Worm (Caenorhabditis elegans) whole organism, early embryonic: ENCODE data around the gene cpb-2.

ENCODE experiments used
- B0310.2 ChIP-seq: sonication (generic microtip); optimal IDR thresholded peaks from 2 replicates; lab custom pipeline; 2016; ENCODE audit warnings: mild to moderate bottlenecking, missing genetic modification characterization, missing compliant biosample characterization
- F13C5.2 ChIP-seq: sonication (generic microtip); optimal IDR thresholded peaks from 2 replicates; lab custom pipeline; 2017; ENCODE audit warnings: mild to moderate bottlenecking, missing genetic modification characterization, inconsistent platforms, missing compliant biosample characterization
- aly-1 ChIP-seq: sonication (generic microtip); optimal IDR thresholded peaks from 2 replicates; lab custom pipeline; 2016; ENCODE audit warnings: missing genetic modification characterization, missing compliant biosample characterization
- ama-1 ChIP-seq: fragments of 150-350 bp; optimal IDR thresholded peaks from 2 replicates; lab custom pipeline; 2014
- ceh-13 ChIP-seq: fragments of 200-800 bp; sonication (Bioruptor generic); optimal IDR thresholded peaks from 2 replicates; lab custom pipeline; 2018; ENCODE audit warnings: mild to moderate bottlenecking, missing genetic modification characterization, missing compliant biosample characterization
- ceh-36 ChIP-seq: sonication (generic microtip); optimal IDR thresholded peaks from 2 replicates; lab custom pipeline; 2016; ENCODE audit warnings: missing genetic modification characterization, inconsistent platforms, missing compliant biosample characterization
- ets-7 ChIP-seq: sonication (generic microtip); optimal IDR thresholded peaks from 2 replicates; lab custom pipeline; 2016; ENCODE audit warnings: missing genotype, missing genetic modification characterization, missing compliant biosample characterization
- flt-1 ChIP-seq: fragments of 200-800 bp; sonication (Bioruptor generic); IDR thresholded peaks from 2 replicates; pipeline ENCODE4 v1.3.6; 2022; ENCODE audit warnings: missing genetic modification characterization, missing compliant biosample characterization
- hmbx-1 ChIP-seq: sonication (generic microtip); optimal IDR thresholded peaks from 2 replicates; lab custom pipeline; 2016; ENCODE audit warnings: mild to moderate bottlenecking, missing genetic modification characterization, missing compliant biosample characterization
- hmg-4 ChIP-seq: fragments of 200-800 bp; sonication (Bioruptor generic); optimal IDR thresholded peaks from 2 replicates; lab custom pipeline; 2018; ENCODE audit warnings: mild to moderate bottlenecking, missing genetic modification characterization, missing compliant biosample characterization
- hnd-1 ChIP-seq: sonication (generic microtip); optimal IDR thresholded peaks from 2 replicates; lab custom pipeline; 2016; ENCODE audit warnings: missing genetic modification characterization, missing compliant biosample characterization
- pes-1 ChIP-seq: fragments of 200-800 bp; sonication (Bioruptor generic); IDR thresholded peaks from 2 replicates; pipeline ENCODE4 v1.3.6; 2022; ENCODE audit warnings: missing genetic modification reagents, missing genetic modification characterization, missing compliant biosample characterization
- scrt-1 ChIP-seq: fragments of 200-800 bp; sonication (Bioruptor generic); IDR thresholded peaks from 2 replicates; pipeline ENCODE4 v1.3.6; 2022; ENCODE audit warnings: missing genetic modification characterization, missing compliant biosample characterization
- sea-1 ChIP-seq: fragments of 200-800 bp; sonication (Bioruptor generic); conservative IDR thresholded peaks from 2 replicates; pipeline ENCODE4 v1.3.6; 2022; ENCODE audit warnings: missing genetic modification characterization, missing compliant biosample characterization
- tbx-11 ChIP-seq: fragments of 200-800 bp; sonication (Bioruptor generic); IDR thresholded peaks from 2 replicates; pipeline ENCODE4 v1.3.6; 2022; ENCODE audit warnings: missing genetic modification characterization, missing compliant biosample characterization
- tbx-37 ChIP-seq: fragments of 200-800 bp; sonication (Bioruptor generic); conservative IDR thresholded peaks from 2 replicates; pipeline ENCODE4 v1.3.6; 2022; ENCODE audit warnings: missing genetic modification reagents, missing genetic modification characterization, missing compliant biosample characterization
- tra-4 ChIP-seq: sonication (generic microtip); optimal IDR thresholded peaks from 2 replicates; lab custom pipeline; 2017; ENCODE audit warnings: missing genetic modification characterization, missing compliant biosample characterization

The cpb-2 gene

ce11 chrII:6191293-6191692 is 1.3 kb upstream of the cpb-2 start, which contains the start of gene fkh-8:
TSS of gene fkh-8 (minus strand) at chrII:6191393.
- no peak for TF ChIP-seq hmbx-1 (tag; lab: Kevin White, UChicago)
- no peak for TF ChIP-seq tbx-37 (GFP tag; lab: Robert Waterston, UW)
- no peak for TF ChIP-seq hnd-1 (tag; lab: Kevin White, UChicago)
- TF ChIP-seq sea-1 (GFP tag; lab: Robert Waterston, UW): no peak

DNA sequence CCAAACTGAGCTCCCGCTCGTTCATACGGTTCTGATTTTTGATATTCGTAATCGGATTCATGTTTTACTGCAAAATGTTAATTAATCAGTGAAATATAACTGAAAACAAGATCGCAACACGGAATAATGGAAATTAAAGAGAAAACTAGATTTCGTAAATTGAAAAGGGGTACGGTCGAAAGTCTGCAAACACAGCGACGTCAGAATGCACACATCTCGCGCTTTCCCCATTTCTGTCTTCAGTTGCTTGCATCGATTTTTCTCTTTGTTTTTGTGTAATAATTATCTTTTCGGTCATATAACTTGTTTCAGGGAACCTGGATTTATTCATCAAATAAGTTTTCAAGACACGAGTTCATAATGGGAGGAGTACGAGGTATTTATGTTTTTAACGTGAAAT is 4.3 kb downstream of the cpb-2 start, which contains the start of the genes rbmx-2 and C30B5.2:
Gene rbmx-2 (minus strand): TSS at position 74 of the 400 bp plus-strand sequence.
Gene C30B5.2 (plus strand): TSS at position 306 of the 400 bp plus-strand sequence.
- TF ChIP-seq B0310.2 (tag; lab: Kevin White, UChicago) (no peak), ets-7 (tag; lab: Kevin White, UChicago) (no peak), scrt-1 (no peak), hmg-4 (GFP tag; lab: Kevin White, UChicago) (no peak), tbx-11 (no peak), F13C5.2 (tag; lab: Kevin White, UChicago) (no peak), sea-1 (GFP tag; lab: Robert Waterston, UW) (no peak), hmbx-1 (tag; lab: Kevin White, UChicago) (no peak), aly-1 (no peak), ceh-13 (no peak), ama-1 (lab: Kevin White, UChicago) (no peak), ceh-36 (no peak), hnd-1 (tag; lab: Kevin White, UChicago) (no peak), tbx-37 (GFP tag; lab: Robert Waterston, UW) (no peak), tra-4 (tag; lab: Kevin White, UChicago) (no peak), pes-1 (no peak), flt-1 (GFP tag; lab: Robert Waterston, UW) (no peak)

DNA sequence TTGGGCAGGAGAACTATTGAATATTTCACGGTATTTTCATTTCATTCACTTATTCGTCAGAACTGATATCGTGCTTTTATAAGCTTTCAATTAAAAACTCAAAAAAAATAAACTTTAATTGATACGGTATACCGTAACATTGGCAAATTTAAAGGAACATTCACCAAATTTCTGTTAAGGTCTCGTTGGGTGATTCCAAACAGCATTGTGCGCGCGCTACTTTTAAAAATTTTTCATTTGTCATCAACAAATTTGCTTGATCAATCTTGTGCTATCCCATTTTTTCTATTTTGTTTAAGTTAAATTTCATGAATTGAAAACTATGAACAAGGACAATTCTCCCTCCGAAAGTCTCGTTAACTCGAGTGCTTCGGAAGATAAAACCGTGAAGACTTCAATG is 5.9 kb downstream of the cpb-2 start, which contains the start of gene szy-4:
Gene szy-4 (plus strand): TSS at position 229 of the 400 bp plus-strand sequence.
- TF ChIP-seq scrt-1 (no peak), F13C5.2 (tag; lab: Kevin White, UChicago) (no peak), ets-7 (tag; lab: Kevin White, UChicago) (no peak), hmg-4 (GFP tag; lab: Kevin White, UChicago) (no peak), ceh-13 (no peak), B0310.2 (tag; lab: Kevin White, UChicago) (no peak), hnd-1 (tag; lab: Kevin White, UChicago) (no peak), tbx-37 (GFP tag; lab: Robert Waterston, UW) (no peak), ama-1 (lab: Kevin White, UChicago) (no peak), flt-1 (GFP tag; lab: Robert Waterston, UW) (no peak), tra-4 (tag; lab: Kevin White, UChicago) (no peak), tbx-11 (no peak), hmbx-1 (tag; lab: Kevin White, UChicago) (no peak), sea-1 (GFP tag; lab: Robert Waterston, UW) (no peak), pes-1 (no peak)

ce11 chrII:6199010-6199409 is 6.4 kb downstream of the cpb-2 start:
- TF ChIP-seq scrt-1 (no peak), pes-1 (no peak), B0310.2 (tag; lab: Kevin White, UChicago) (no peak), sea-1 (GFP tag; lab: Robert Waterston, UW) (no peak), hmg-4 (GFP tag; lab: Kevin White, UChicago) (no peak), hnd-1 (tag; lab: Kevin White, UChicago) (no peak), flt-1 (GFP tag; lab: Robert Waterston, UW) (no peak), tbx-11 (no peak), F13C5.2 (tag; lab: Kevin White, UChicago) (no peak)

DNA sequence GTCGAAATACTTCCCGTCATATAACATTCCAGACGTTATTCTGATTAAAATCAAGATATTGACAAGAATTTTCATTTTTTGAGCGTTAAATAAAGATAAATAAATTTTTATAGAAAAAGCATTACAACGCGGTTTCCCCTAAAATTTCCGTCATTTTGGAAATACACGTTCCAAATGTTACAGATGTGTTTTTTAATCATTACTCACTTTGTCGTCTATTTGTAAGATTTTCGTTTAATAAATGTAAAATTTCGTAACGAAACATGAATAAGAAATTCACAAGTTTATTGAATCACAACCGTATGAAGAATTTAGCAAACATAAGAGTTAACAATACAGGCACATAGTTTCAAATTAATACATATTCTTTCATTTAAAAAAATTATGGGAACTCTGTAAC is 10.3 kb downstream of the cpb-2 start, which contains the start of gene C30B5.17:
Gene C30B5.17 (minus strand): TSS at position 101 of the 400 bp plus-strand sequence.
- no peak for TF ChIP-seq F13C5.2 (tag; lab: Kevin White, UChicago)
- TF ChIP-seq ets-7 (tag; lab: Kevin White, UChicago): no peak
- no peak for TF ChIP-seq sea-1 (GFP tag; lab: Robert Waterston, UW)
- TF ChIP-seq flt-1 (GFP tag; lab: Robert Waterston, UW): no peak
- no peak for TF ChIP-seq ceh-36
- TF ChIP-seq scrt-1: no peak
- TF ChIP-seq pes-1: no peak
- TF ChIP-seq tra-4 (tag; lab: Kevin White, UChicago): no peak
- TF ChIP-seq tbx-37 (GFP tag; lab: Robert Waterston, UW): no peak
- TF ChIP-seq B0310.2 (tag; lab: Kevin White, UChicago): no peak
- TF ChIP-seq hmbx-1 (tag; lab: Kevin White, UChicago): no peak
- no peak for TF ChIP-seq ceh-13
- no peak for TF ChIP-seq ama-1 (lab: Kevin White, UChicago)
- no peak for TF ChIP-seq aly-1
- no peak for TF ChIP-seq tbx-11
- no peak for TF ChIP-seq hmg-4 (GFP tag; lab: Kevin White, UChicago)
- TF ChIP-seq hnd-1 (tag; lab: Kevin White, UChicago): no peak

DNA sequence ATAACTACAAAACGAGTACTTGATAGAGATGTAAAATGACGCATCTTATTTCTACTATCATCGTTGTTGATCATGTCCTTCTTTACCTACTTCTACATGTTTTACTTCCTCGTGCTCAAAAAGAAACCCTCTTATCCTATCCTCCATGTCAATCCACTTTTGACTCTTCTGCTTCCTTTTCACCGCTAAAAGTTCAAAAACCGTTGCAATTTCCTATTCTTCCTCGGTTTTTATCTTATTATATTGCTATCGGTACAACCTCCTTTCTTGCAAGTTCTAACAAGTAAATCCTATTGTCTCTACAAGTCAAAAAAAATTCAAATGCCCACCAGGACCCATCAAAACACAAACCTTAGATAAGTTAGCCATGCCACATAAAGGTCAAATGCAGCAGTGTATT is 14.7 kb downstream of the cpb-2 start:
- TF ChIP-seq flt-1 (GFP tag; lab: Robert Waterston, UW) (no peak), B0310.2 (tag; lab: Kevin White, UChicago) (no peak), hmg-4 (GFP tag; lab: Kevin White, UChicago) (no peak), F13C5.2 (tag; lab: Kevin White, UChicago) (no peak), ceh-36 (no peak), tbx-11 (no peak), sea-1 (GFP tag; lab: Robert Waterston, UW) (no peak), hnd-1 (tag; lab: Kevin White, UChicago) (no peak), tbx-37 (GFP tag; lab: Robert Waterston, UW) (no peak), pes-1 (no peak), aly-1 (no peak), ama-1 (lab: Kevin White, UChicago) (no peak), ceh-13 (no peak), tra-4 (tag; lab: Kevin White, UChicago) (no peak), scrt-1 (no peak)

ce11 chrII:6208116-6208515 is 15.5 kb downstream of the cpb-2 start, which contains the start of gene daf-37:
TSS of gene daf-37 (minus strand) at chrII:6208216.
- TF ChIP-seq pes-1: no peak
- no peak for TF ChIP-seq hnd-1 (tag; lab: Kevin White, UChicago)
- no peak for TF ChIP-seq tra-4 (tag; lab: Kevin White, UChicago)
- no peak for TF ChIP-seq flt-1 (GFP tag; lab: Robert Waterston, UW)
- no peak for TF ChIP-seq hmbx-1 (tag; lab: Kevin White, UChicago)
